Worm (Caenorhabditis elegans): ENCODE results near the gene clec-74.

ce11 chrIV:3988638-3989152 is 31.9 kb downstream of the clec-74 start, which contains the start of gene clec-78:
- TF ChIP-seq rbr-2 (tag; optimal IDR thresholded peaks at IDR 0.05), result no peak
- TF ChIP-seq ZK546.5 (tag; optimal IDR thresholded peaks at IDR 0.05), result no peak
- no peak for TF ChIP-seq unc-62 (GFP tag; optimal IDR thresholded peaks at IDR 0.05 in 1 of 2)
- TF ChIP-seq unc-62 (tag; optimal IDR thresholded peaks at IDR 0.05), result no peak
- TF ChIP-seq F44E2.7 (GFP tag; IDR thresholded peaks at IDR 0.05), result no peak
- no peak for TF ChIP-seq nhr-48 (tag; optimal IDR thresholded peaks at IDR 0.05)
- TF ChIP-seq nhr-76 (tag; optimal IDR thresholded peaks at IDR 0.05), result no peak
- TF ChIP-seq mep-1 (tag; optimal IDR thresholded peaks at IDR 0.05), result no peak
- peak; percentile 96 for TF ChIP-seq nhr-28 (tag; optimal IDR thresholded peaks at IDR 0.05)
- peak; percentile 79 for TF ChIP-seq hlh-11 (tag; optimal IDR thresholded peaks at IDR 0.05)
- no peak for TF ChIP-seq fkh-10 (GFP tag; optimal IDR thresholded peaks at IDR 0.05)
- peak; percentile 85 for TF ChIP-seq nhr-77 (tag; optimal IDR thresholded peaks at IDR 0.05)

Measured in whole organism, L4 larva.